Fruit fly (Drosophila melanogaster) whole organism, pupa: ENCODE results near the gene CG7530.

Source experiments
- CG10348 ChIP-seq: fragments of 200-800 bp; sonication (Bioruptor generic); IDR thresholded peaks from 2 replicates; pipeline ENCODE4 v1.3.6; 2022; ENCODE audit warnings: missing biosample characterization, missing genetic modification characterization
- CG12605 ChIP-seq: fragments of 200-800 bp; sonication (Bioruptor generic); IDR thresholded peaks from 2 replicates; pipeline ENCODE4 v1.3.6; 2022; ENCODE audit warnings: missing biosample characterization, missing genetic modification characterization
- CG13204 ChIP-seq: fragments of 200-800 bp; sonication (Bioruptor generic); optimal IDR thresholded peaks from 2 replicates; lab custom pipeline; 2018; ENCODE audit warnings: missing biosample characterization, mild to moderate bottlenecking, missing genetic modification characterization, moderate library complexity
- CG14655 ChIP-seq: fragments of 200-800 bp; sonication (Bioruptor generic); optimal IDR thresholded peaks from 3 replicates; lab custom pipeline; 2017; ENCODE audit warnings: mild to moderate bottlenecking, missing biosample characterization, missing genetic modification reagents, missing genetic modification characterization
- CG15710 ChIP-seq: fragments of 200-800 bp; sonication (Bioruptor generic); optimal IDR thresholded peaks from 2 replicates; lab custom pipeline; 2018; ENCODE audit warnings: missing biosample characterization, mild to moderate bottlenecking, missing genetic modification characterization, moderate library complexity
- CG17806 ChIP-seq: fragments of 200-800 bp; sonication (Bioruptor generic); optimal IDR thresholded peaks from 2 replicates; lab custom pipeline; 2018; ENCODE audit warnings: missing biosample characterization, mild to moderate bottlenecking, missing genetic modification characterization, moderate library complexity
- CG32121 ChIP-seq: fragments of 200-800 bp; sonication (Bioruptor generic); IDR thresholded peaks from 2 replicates; pipeline ENCODE4 v1.3.6; 2022; ENCODE audit warnings: missing biosample characterization, missing genetic modification characterization
- CG34367 ChIP-seq: fragments of 200-800 bp; sonication (Bioruptor generic); optimal IDR thresholded peaks from 2 replicates; lab custom pipeline; 2018; ENCODE audit warnings: missing biosample characterization, mild to moderate bottlenecking, missing genetic modification characterization
- CG4496 ChIP-seq: fragments of 200-800 bp; sonication (Bioruptor generic); IDR thresholded peaks from 3 replicates; pipeline ENCODE4 v1.3.6; 2022; ENCODE audit warnings: missing biosample characterization, missing genetic modification characterization
- CG8159 ChIP-seq: fragments of 200-800 bp; sonication (Bioruptor generic); optimal IDR thresholded peaks from 3 replicates; lab custom pipeline; 2018; ENCODE audit warnings: missing biosample characterization, mild to moderate bottlenecking, missing genetic modification characterization, moderate library complexity
- CG8301 ChIP-seq: fragments of 200-800 bp; sonication (Bioruptor generic); optimal IDR thresholded peaks from 2 replicates; lab custom pipeline; 2018; ENCODE audit warnings: missing biosample characterization, mild to moderate bottlenecking, missing genetic modification characterization
- CG9948 ChIP-seq: fragments of 200-800 bp; sonication (Bioruptor generic); optimal IDR thresholded peaks from 2 replicates; lab custom pipeline; 2018; ENCODE audit warnings: missing biosample characterization, mild to moderate bottlenecking, missing genetic modification characterization, moderate library complexity
- D1 ChIP-seq: fragments of 200-800 bp; sonication (Bioruptor generic); optimal IDR thresholded peaks from 2 replicates; lab custom pipeline; 2018; ENCODE audit warnings: missing biosample characterization, mild to moderate bottlenecking, missing genetic modification characterization, moderate library complexity
- EcR ChIP-seq: fragments of 200-800 bp; sonication (Bioruptor generic); optimal IDR thresholded peaks from 3 replicates; lab custom pipeline; 2019; ENCODE audit warnings: missing biosample characterization, missing genetic modification characterization, mild to moderate bottlenecking, moderate library complexity, missing genetic modification reagents
- Ets98B ChIP-seq: fragments of 200-800 bp; sonication (Bioruptor generic); IDR thresholded peaks from 2 replicates; pipeline ENCODE4 v1.3.6; 2022; ENCODE audit warnings: missing biosample characterization, missing genetic modification characterization
- Pif1A ChIP-seq: fragments of 200-800 bp; sonication (Bioruptor generic); optimal IDR thresholded peaks from 3 replicates; lab custom pipeline; 2016; ENCODE audit warnings: missing biosample characterization, missing genetic modification characterization
- Pif1B ChIP-seq: fragments of 200-800 bp; sonication (Bioruptor generic); optimal IDR thresholded peaks from 3 replicates; lab custom pipeline; 2016; ENCODE audit warnings: missing biosample characterization, missing genetic modification characterization
- Snoo ChIP-seq: fragments of 200-800 bp; sonication (Bioruptor generic); optimal IDR thresholded peaks from 3 replicates; lab custom pipeline; 2017; ENCODE audit warnings: missing biosample characterization, mild to moderate bottlenecking, missing genetic modification characterization, inconsistent platforms
- fd96Ca ChIP-seq: fragments of 200-800 bp; sonication (Bioruptor generic); IDR thresholded peaks from 3 replicates; pipeline ENCODE4 v1.3.6; 2022; ENCODE audit warnings: missing biosample characterization, missing genetic modification characterization
- gl ChIP-seq: fragments of 200-800 bp; sonication (Bioruptor generic); optimal IDR thresholded peaks from 2 replicates; lab custom pipeline; 2018; ENCODE audit warnings: missing biosample characterization, mild to moderate bottlenecking, missing genetic modification characterization
- rn ChIP-seq: fragments of 200-800 bp; sonication (Bioruptor generic); IDR thresholded peaks from 2 replicates; pipeline ENCODE4 v1.3.6; 2022; ENCODE audit warnings: missing biosample characterization, missing genetic modification characterization

The CG7530 gene

dm6 chr3R:14748323-14749076, 17.2 kb upstream of the CG7530 start:
- TF ChIP-seq CG14655 = peak; percentile 15
- TF ChIP-seq CG8301 (tag; lab: Kevin White, UChicago) = peak; percentile 28
- no peak for TF ChIP-seq Ets98B (GFP tag; lab: Robert Waterston, UW)

DNA sequence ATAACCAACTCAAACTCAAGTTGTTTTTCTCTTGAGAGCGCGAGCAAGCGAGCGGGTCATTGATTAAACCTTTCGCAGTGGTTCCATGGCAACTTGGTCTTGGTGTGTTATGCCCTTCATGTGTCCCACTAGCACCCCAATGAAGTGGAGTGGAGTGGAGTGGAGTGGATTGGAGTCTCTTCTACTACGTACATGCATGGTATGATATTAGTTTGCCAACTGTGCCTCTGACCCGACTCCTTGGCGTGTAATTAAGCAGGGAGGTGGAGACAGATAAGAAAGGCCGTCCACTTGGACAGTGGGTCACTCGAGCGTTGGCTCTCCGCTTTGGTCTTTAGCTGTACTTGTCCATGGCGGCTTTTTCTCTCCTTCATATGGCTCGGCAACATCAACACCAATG, 16.6 kb upstream of the CG7530 start:
- 0 out of 3 replicates have a peak, but pooled peaks have one; percentile 9 for TF ChIP-seq CG4496 (GFP tag; lab: Robert Waterston, UW)
- no peak for TF ChIP-seq CG12605 (GFP tag; lab: Robert Waterston, UW)
- no peak for TF ChIP-seq CG8159
- no peak for TF ChIP-seq CG34367
- TF ChIP-seq CG8301 (tag; lab: Kevin White, UChicago) = no peak
- no peak for TF ChIP-seq CG9948 (tag; lab: Kevin White, UChicago)
- no peak for TF ChIP-seq rn (GFP tag; lab: Robert Waterston, UW)
- TF ChIP-seq CG13204 (GFP tag; lab: Kevin White, UChicago) = no peak
- TF ChIP-seq CG15710 (tag; lab: Kevin White, UChicago) = no peak
- peak; percentile 38 for TF ChIP-seq EcR (GFP tag; lab: Kevin White, UChicago)
- no peak for TF ChIP-seq CG32121 (GFP tag; lab: Robert Waterston, UW)
- no peak for TF ChIP-seq CG14655
- no peak for TF ChIP-seq Snoo (tag; lab: Kevin White, UChicago)
- TF ChIP-seq D1 = no peak
- no peak for TF ChIP-seq CG17806
- TF ChIP-seq fd96Ca = no peak
- TF ChIP-seq Pif1A = no peak

DNA sequence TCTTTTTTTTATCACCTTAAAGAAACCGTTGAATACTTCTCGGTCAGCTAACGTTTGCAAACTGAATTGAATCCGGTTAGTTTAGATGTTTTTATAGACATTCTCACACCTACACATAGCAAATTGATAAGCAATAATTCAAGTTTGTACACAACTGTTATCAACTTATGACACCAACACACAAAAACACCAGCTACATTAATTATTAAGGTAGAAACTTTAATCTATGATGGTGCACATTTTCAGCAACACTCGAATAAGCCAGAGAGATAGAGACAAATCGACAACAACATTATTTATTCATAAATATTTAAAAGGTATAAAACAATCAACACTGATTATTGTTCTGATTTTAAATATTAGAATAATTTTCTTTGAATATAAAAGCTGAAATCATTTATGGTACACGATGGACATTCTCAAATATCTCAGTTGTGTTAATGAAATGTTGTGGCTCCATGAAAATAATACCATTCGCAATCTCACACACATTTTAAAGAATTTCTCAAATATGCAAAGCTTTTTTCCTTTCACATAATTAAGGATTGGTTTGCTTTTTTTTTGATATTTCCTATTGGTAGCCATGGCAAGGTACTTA, 16.0 kb upstream of the CG7530 start:
- TF ChIP-seq CG34367 (no peak), CG10348 (GFP tag; lab: Robert Waterston, UW) (no peak), gl (no peak)
- TF ChIP-seq, all 21 proteins: peak for 0

- no peak for TF ChIP-seq Pif1B (GFP tag; lab: Kevin White, UChicago)
- TF ChIP-seq Snoo (tag; lab: Kevin White, UChicago) = peak; percentile 15
Measured at dm6 chr3R:14744339-14745129, 13.2 kb upstream of the CG7530 start.

- TF ChIP-seq CG13204 (GFP tag; lab: Kevin White, UChicago) = peak; percentile 82
- TF ChIP-seq CG32121 (GFP tag; lab: Robert Waterston, UW) = no peak
- TF ChIP-seq, all 21 proteins: peak for 1
Measured at dm6 chr3R:14743418-14743817, 12.1 kb upstream of the CG7530 start.

DNA sequence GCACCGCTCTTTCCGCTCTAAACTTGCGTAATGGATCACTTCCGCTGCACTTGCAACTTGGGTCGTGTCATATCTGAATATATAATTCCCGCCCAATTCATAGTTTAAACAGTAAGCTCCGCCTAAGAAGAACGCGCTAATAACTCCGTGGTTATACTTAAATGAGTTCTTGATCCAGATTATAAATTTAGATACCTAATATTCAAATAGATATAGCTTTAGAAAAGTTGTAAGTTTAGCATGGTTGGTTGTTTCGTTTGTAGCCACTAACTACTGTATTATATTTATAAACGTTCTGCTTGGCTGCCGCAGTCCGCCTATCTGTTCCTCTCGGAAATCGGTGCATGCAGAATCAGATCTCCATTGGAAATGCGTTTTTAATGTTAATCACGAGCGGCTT, 11.6 kb upstream of the CG7530 start:
- TF ChIP-seq CG13204 (GFP tag; lab: Kevin White, UChicago) = no peak
- peak; percentile 10 for TF ChIP-seq D1
- TF ChIP-seq CG32121 (GFP tag; lab: Robert Waterston, UW) = peak; percentile 66
- TF ChIP-seq rn (GFP tag; lab: Robert Waterston, UW) = peak; percentile 56; the same call in 1 of the 2 replicates
- TF ChIP-seq CG8159 = peak; percentile 73
- peak; percentile 72 for TF ChIP-seq Pif1B (GFP tag; lab: Kevin White, UChicago)
- TF ChIP-seq CG34367 = peak; percentile 60
- TF ChIP-seq fd96Ca = peak; percentile 53; the same call in 1 of the 3 replicates
- TF ChIP-seq CG4496 (GFP tag; lab: Robert Waterston, UW) = peak; percentile 89
- peak; percentile 53 for TF ChIP-seq CG8301 (tag; lab: Kevin White, UChicago)
- TF ChIP-seq Snoo (tag; lab: Kevin White, UChicago) = peak; percentile 47
- TF ChIP-seq CG17806 = peak; percentile 72
- peak; percentile 68 for TF ChIP-seq CG15710 (tag; lab: Kevin White, UChicago)
- TF ChIP-seq Ets98B (GFP tag; lab: Robert Waterston, UW) = peak; percentile 71
- TF ChIP-seq gl = no peak
- no peak for TF ChIP-seq CG10348 (GFP tag; lab: Robert Waterston, UW)
- peak; percentile 81 for TF ChIP-seq Pif1A
- TF ChIP-seq CG12605 (GFP tag; lab: Robert Waterston, UW) = peak; percentile 66
- no peak for TF ChIP-seq EcR (GFP tag; lab: Kevin White, UChicago)
- TF ChIP-seq CG9948 (tag; lab: Kevin White, UChicago) = peak; percentile 78
- TF ChIP-seq CG14655 = peak; percentile 77
